Worm (Caenorhabditis elegans) whole organism, L3 larva: ENCODE results near the gene C46G7.2.

ENCODE experiments used
- ZK546.5 ChIP-seq: sonication (generic microtip); optimal IDR thresholded peaks from 2 replicates; lab custom pipeline; 2017; ENCODE audit warnings: missing biosample characterization, missing genetic modification characterization
- ama-1 ChIP-seq: fragments of 150-350 bp; optimal IDR thresholded peaks from 2 replicates; lab custom pipeline; 2018
- ceh-28 ChIP-seq: fragments of 150-350 bp; optimal IDR thresholded peaks from 2 replicates; lab custom pipeline; 2014; ENCODE audit warnings: missing biosample characterization, missing genetic modification reagents, missing genetic modification characterization
- ceh-82 ChIP-seq: fragments of 150-350 bp; optimal IDR thresholded peaks from 2 replicates; lab custom pipeline; 2014; ENCODE audit warnings: missing biosample characterization, missing genetic modification characterization
- ceh-9 ChIP-seq: sonication (generic microtip); optimal IDR thresholded peaks from 2 replicates; lab custom pipeline; 2018; ENCODE audit warnings: missing biosample characterization, missing genetic modification characterization
- daf-12 ChIP-seq: fragments of 150-350 bp; optimal IDR thresholded peaks from 2 replicates; lab custom pipeline; 2014; ENCODE audit warnings: missing biosample characterization, missing genetic modification reagents, missing genetic modification characterization
- egl-27 ChIP-seq: sonication (generic microtip); optimal IDR thresholded peaks from 4 replicates; lab custom pipeline; 2017; ENCODE audit warnings: missing biosample characterization, missing genetic modification reagents, missing genetic modification characterization
- egl-5 ChIP-seq: fragments of 150-350 bp; optimal IDR thresholded peaks from 2 replicates; lab custom pipeline; 2017; ENCODE audit warnings: missing biosample characterization, missing genetic modification reagents, missing genetic modification characterization, inconsistent platforms
- elt-2 ChIP-seq: sonication (generic microtip); optimal IDR thresholded peaks from 2 replicates; lab custom pipeline; 2016; ENCODE audit warnings: missing genetic modification reagents, mild to moderate bottlenecking, missing genetic modification characterization, missing compliant biosample characterization
- elt-3 ChIP-seq, 3 experiments: fragments of 150-350 bp in 1 of 3; sonication (generic microtip) in 2 of 3; optimal IDR thresholded peaks; 2 replicates in 2 of 3; 4 replicates in 1 of 3; lab custom pipeline; 2014 to 2017; ENCODE audit warnings: missing biosample characterization in 3 of 3, missing genetic modification characterization in 3 of 3
- eor-1 ChIP-seq, 2 experiments: fragments of 150-350 bp; optimal IDR thresholded peaks; 2 replicates each; lab custom pipeline; 2014 to 2018; ENCODE audit warnings: missing biosample characterization in 2 of 2, missing genetic modification characterization in 2 of 2
- fkh-10 ChIP-seq: sonication (generic microtip); optimal IDR thresholded peaks from 2 replicates; lab custom pipeline; 2017; ENCODE audit warnings: missing biosample characterization, missing genetic modification reagents, missing genetic modification characterization
- fkh-2 ChIP-seq: fragments of 150-350 bp; optimal IDR thresholded peaks from 2 replicates; lab custom pipeline; 2014; ENCODE audit warnings: missing biosample characterization, missing genetic modification reagents, missing genetic modification characterization
- fos-1 ChIP-seq: fragments of 150-350 bp; optimal IDR thresholded peaks from 2 replicates; lab custom pipeline; 2014; ENCODE audit warnings: missing biosample characterization, missing genetic modification characterization
- lin-15B ChIP-seq: fragments of 150-350 bp; optimal IDR thresholded peaks from 2 replicates; lab custom pipeline; 2014; ENCODE audit warnings: missing biosample characterization, missing genetic modification characterization
- lin-39 ChIP-seq: fragments of 150-350 bp; optimal IDR thresholded peaks from 2 replicates; lab custom pipeline; 2018; ENCODE audit warnings: missing biosample characterization, missing genetic modification reagents, missing genetic modification characterization
- lsy-12 ChIP-seq: sonication (generic microtip); optimal IDR thresholded peaks from 2 replicates; lab custom pipeline; 2016; ENCODE audit warnings: mild to moderate bottlenecking, missing genetic modification characterization, missing compliant biosample characterization
- mdl-1 ChIP-seq: fragments of 150-350 bp; optimal IDR thresholded peaks from 2 replicates; lab custom pipeline; 2014; ENCODE audit warnings: missing biosample characterization, missing genetic modification characterization
- nfya-1 ChIP-seq: sonication (generic microtip); optimal IDR thresholded peaks from 2 replicates; lab custom pipeline; 2017; ENCODE audit warnings: missing genetic modification characterization, mild to moderate bottlenecking, missing compliant biosample characterization, antibody characterized with exemption, moderate library complexity; ENCODE audit not compliant: insufficient read depth
- nhr-11 ChIP-seq: fragments of 150-350 bp; optimal IDR thresholded peaks from 2 replicates; lab custom pipeline; 2014; ENCODE audit warnings: missing biosample characterization, missing genetic modification characterization
- nhr-23 ChIP-seq: fragments of 150-350 bp; optimal IDR thresholded peaks from 2 replicates; lab custom pipeline; 2014; ENCODE audit warnings: missing biosample characterization, missing genetic modification reagents, missing genetic modification characterization
- nhr-237 ChIP-seq: fragments of 150-350 bp; optimal IDR thresholded peaks from 2 replicates; lab custom pipeline; 2014; ENCODE audit warnings: missing biosample characterization, missing genetic modification characterization
- nhr-25 ChIP-seq: sonication (generic microtip); optimal IDR thresholded peaks from 2 replicates; lab custom pipeline; 2017; ENCODE audit warnings: missing biosample characterization, missing genetic modification characterization
- nhr-28 ChIP-seq: fragments of 150-350 bp; optimal IDR thresholded peaks from 2 replicates; lab custom pipeline; 2014; ENCODE audit warnings: missing biosample characterization, missing genetic modification characterization
- nhr-43 ChIP-seq: sonication (generic microtip); optimal IDR thresholded peaks from 2 replicates; lab custom pipeline; 2016; ENCODE audit warnings: mild to moderate bottlenecking, missing genetic modification characterization, missing compliant biosample characterization; ENCODE audit not compliant: poor library complexity, severe bottlenecking
- nhr-67 ChIP-seq: fragments of 150-350 bp; optimal IDR thresholded peaks from 2 replicates; lab custom pipeline; 2014; ENCODE audit warnings: missing biosample characterization, missing genetic modification characterization
- nhr-76 ChIP-seq: fragments of 150-350 bp; sonication (generic microtip); optimal IDR thresholded peaks from 5 replicates; lab custom pipeline; 2014; ENCODE audit warnings: missing biosample characterization, missing genetic modification characterization
- pha-4 ChIP-seq: fragments of 150-350 bp; optimal IDR thresholded peaks from 2 replicates; lab custom pipeline; 2014; ENCODE audit warnings: missing biosample characterization, missing genetic modification reagents, missing genetic modification characterization
- pqm-1 ChIP-seq: fragments of 150-350 bp; optimal IDR thresholded peaks from 2 replicates; lab custom pipeline; 2017; ENCODE audit warnings: missing biosample characterization, missing genetic modification characterization, inconsistent platforms
- sea-2 ChIP-seq: fragments of 150-350 bp; sonication (generic microtip); optimal IDR thresholded peaks from 4 replicates; lab custom pipeline; 2014; ENCODE audit warnings: missing biosample characterization, missing genetic modification reagents, missing genetic modification characterization
- snpc-4 ChIP-seq: fragments of 150-350 bp; optimal IDR thresholded peaks from 2 replicates; lab custom pipeline; 2014; ENCODE audit warnings: missing biosample characterization, missing genetic modification characterization
- unc-39 ChIP-seq: sonication (generic microtip); optimal IDR thresholded peaks from 4 replicates; lab custom pipeline; 2017; ENCODE audit warnings: missing biosample characterization, missing genetic modification characterization
- zag-1 ChIP-seq: fragments of 150-350 bp; optimal IDR thresholded peaks from 2 replicates; lab custom pipeline; 2014; ENCODE audit warnings: missing biosample characterization, missing genetic modification characterization
- ztf-11 ChIP-seq: fragments of 150-350 bp; optimal IDR thresholded peaks from 2 replicates; lab custom pipeline; 2014; ENCODE audit warnings: missing biosample characterization, missing genetic modification characterization

Gene C46G7.2

DNA sequence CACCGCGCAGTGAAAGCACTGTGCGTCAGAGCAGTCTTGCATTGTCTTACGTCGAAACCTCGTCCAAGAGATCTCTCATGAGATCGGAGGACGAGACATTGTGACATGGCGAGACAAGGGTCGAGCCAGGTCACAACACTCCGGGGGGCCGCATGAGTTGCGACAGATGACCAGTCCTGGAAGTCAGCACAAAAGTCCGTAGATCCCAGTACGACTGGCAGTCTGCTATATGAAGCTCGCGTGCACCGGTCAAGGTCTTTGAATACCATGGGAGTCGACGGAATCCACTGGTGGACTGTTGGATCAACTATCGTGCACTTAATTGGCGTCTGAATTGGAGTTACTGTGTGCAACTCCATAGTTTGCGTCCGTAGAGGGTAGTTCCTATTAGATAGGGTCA lies 9.3 kb upstream of the C46G7.2 start:
- TF ChIP-seq nhr-76 (tag; lab: Kevin White, UChicago), result no peak
- TF ChIP-seq fkh-10 (GFP tag; lab: Kevin White, UChicago), result no peak
- TF ChIP-seq nhr-28 (tag; lab: Kevin White, UChicago), result no peak
- TF ChIP-seq nhr-11 (tag; lab: Kevin White, UChicago), result no peak
- TF ChIP-seq nhr-43 (tag; lab: Kevin White, UChicago), result no peak
- no peak for TF ChIP-seq snpc-4 (tag; lab: Kevin White, UChicago)
- TF ChIP-seq fos-1 (tag; lab: Kevin White, UChicago), result no peak
- TF ChIP-seq egl-5 (tag; lab: Kevin White, UChicago), result no peak
- no peak for TF ChIP-seq ama-1
- no peak for TF ChIP-seq ceh-9 (tag; lab: Kevin White, UChicago)
- no peak for TF ChIP-seq nhr-237 (tag; lab: Kevin White, UChicago)
- TF ChIP-seq lin-15B (tag; lab: Kevin White, UChicago), result no peak
- no peak for TF ChIP-seq ZK546.5
- TF ChIP-seq daf-12 (tag; lab: Kevin White, UChicago), result no peak
- TF ChIP-seq pha-4 (tag; lab: Kevin White, UChicago), result no peak
- no peak for TF ChIP-seq egl-27 (tag; lab: Kevin White, UChicago)
- no peak for TF ChIP-seq pqm-1
- no peak for TF ChIP-seq fkh-2 (tag; lab: Kevin White, UChicago)
- no peak for TF ChIP-seq eor-1 (tag; optimal IDR thresholded peaks at IDR 0.05; lab: Kevin White, UChicago)

DNA sequence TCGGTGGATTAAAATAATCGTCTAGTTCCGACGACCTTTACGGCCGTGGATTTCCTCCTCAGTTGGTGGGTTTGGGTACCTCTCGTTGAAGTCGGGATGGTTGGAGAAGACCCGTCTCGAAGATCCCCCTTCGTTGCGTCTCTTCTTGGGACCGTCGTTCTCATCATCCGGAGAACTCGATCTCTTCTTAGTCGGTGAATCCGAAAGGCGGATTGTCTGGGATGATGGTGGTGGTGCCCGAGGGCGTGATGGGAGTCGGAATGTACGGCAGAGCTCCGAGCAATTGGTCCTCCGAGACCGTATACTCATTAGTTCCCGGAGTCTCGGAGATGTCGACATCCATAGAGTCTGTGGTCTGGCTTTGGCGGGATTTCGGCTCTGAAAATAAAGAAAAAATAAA lies 4.7 kb upstream of the C46G7.2 start:
- TF ChIP-seq lsy-12 (tag; lab: Kevin White, UChicago) (no peak), lin-39 (tag; lab: Kevin White, UChicago) (no peak), elt-2 (tag; lab: Kevin White, UChicago) (no peak), nhr-28 (tag; lab: Kevin White, UChicago) (no peak), mdl-1 (tag; lab: Kevin White, UChicago) (no peak), unc-39 (tag; lab: Kevin White, UChicago) (no peak), fkh-10 (GFP tag; lab: Kevin White, UChicago) (no peak), ceh-28 (tag; lab: Kevin White, UChicago) (no peak), zag-1 (tag; lab: Kevin White, UChicago) (no peak), nhr-67 (tag; lab: Kevin White, UChicago) (no peak), sea-2 (no peak), nfya-1 (tag; lab: Kevin White, UChicago) (no peak), ceh-82 (no peak), nhr-25 (tag; lab: Kevin White, UChicago) (no peak), nhr-43 (tag; lab: Kevin White, UChicago) (no peak), ztf-11 (tag; lab: Kevin White, UChicago) (no peak), nhr-23 (tag; lab: Kevin White, UChicago) (no peak), elt-3 (tag; optimal IDR thresholded peaks at IDR 0.05; lab: Kevin White, UChicago) (no peak), fos-1 (tag; lab: Kevin White, UChicago) (no peak)

- TF ChIP-seq sea-2, result no peak
Observed at ce11 chrIV:6011545-6011944, 3.5 kb upstream of the C46G7.2 start, which contains the start of gene C46G7.5. C46G7.5 (minus strand) TSS chrIV:6011645.

DNA sequence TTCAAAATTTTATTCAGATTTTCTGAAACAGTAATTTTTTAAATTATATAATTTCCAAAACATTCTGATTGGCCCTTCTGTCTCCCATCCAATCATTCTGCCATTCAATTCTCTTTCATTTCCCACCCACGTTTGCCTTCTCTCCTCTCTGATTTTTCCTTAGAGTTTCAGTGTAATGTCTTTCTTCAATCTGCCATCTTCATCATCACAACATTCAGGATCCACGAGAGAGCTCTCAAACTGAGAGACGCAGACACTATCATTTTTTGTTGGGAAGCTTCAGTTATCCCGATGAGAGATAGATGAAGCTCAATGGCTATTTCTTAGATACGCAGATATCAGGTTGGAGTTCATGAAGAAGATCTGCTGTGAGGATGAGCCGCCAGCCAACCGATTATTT lies 1.1 kb upstream of the C46G7.2 start:
- TF ChIP-seq eor-1 (tag; optimal IDR thresholded peaks at IDR 0.05; lab: Kevin White, UChicago) (no peak), nfya-1 (tag; lab: Kevin White, UChicago) (peak; percentile 69)

DNA sequence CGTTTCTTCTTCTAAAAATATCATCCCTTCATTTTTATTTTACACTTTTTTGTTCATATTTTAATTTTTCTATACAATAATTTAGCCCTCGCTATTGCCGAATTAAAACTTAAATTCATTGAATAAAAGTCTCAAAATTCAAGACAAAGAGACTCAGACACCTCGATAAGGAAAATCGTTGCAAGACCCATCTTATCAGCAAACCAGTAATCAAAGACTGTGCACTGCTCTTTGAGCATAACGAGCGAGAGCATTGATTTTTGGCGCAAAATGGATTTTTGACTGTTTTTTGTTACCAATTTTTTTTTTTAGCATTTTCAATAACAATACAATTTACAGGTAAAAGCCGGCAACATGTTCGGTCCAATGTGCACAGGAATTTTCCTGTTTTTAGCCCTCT lies 2.7 kb downstream of the C46G7.2 start, which contains the start of gene C46G7.1:
Gene C46G7.1, plus strand, starts transcription at position 340 of the 400 bp plus-strand sequence.
- no peak for TF ChIP-seq snpc-4 (tag; lab: Kevin White, UChicago)
- TF ChIP-seq elt-2 (tag; lab: Kevin White, UChicago), result peak; percentile 86
- TF ChIP-seq pqm-1, result peak; percentile 73
